In genomic region chr3R:8650741-8651140, dm6 we compare ENCODE assay signal across 5 fruit fly cellular contexts.
TF ChIP-seq lines count a peak whose summit lies in the region.

TSS of gene Mkk4 (minus strand) at chr3R:8650796.
TSS of gene SLIRP2 (plus strand) at chr3R:8651084.

- peak; percentile 75 for TF ChIP-seq CTCF in whole organism, embryonic (GFP tag; optimal IDR thresholded peaks at IDR 0.05; lab: Kevin White, UChicago)

TF ChIP-seq in whole organism, adult, 20 proteins besides CTCF, POLR2A, EP300 and RAD21 (continues in another document):
- TF ChIP-seq cnc (optimal IDR thresholded peaks at IDR 0.05; lab: Kevin White, UChicago) (no peak), pad (GFP tag; optimal IDR thresholded peaks at IDR 0.05; lab: Kevin White, UChicago) (peak; percentile 90), tj (GFP tag; optimal IDR thresholded peaks at IDR 0.05; lab: Kevin White, UChicago) (peak; percentile 90), ovo (GFP tag; optimal IDR thresholded peaks at IDR 0.05; lab: Kevin White, UChicago) (peak; percentile 96), CG14711 (tag; optimal IDR thresholded peaks at IDR 0.05; lab: Kevin White, UChicago) (peak; percentile 96), CG7101 (tag; optimal IDR thresholded peaks at IDR 0.05; lab: Kevin White, UChicago) (peak; percentile 98), bab1 (GFP tag; optimal IDR thresholded peaks at IDR 0.05; lab: Kevin White, UChicago) (peak; percentile 99), Hr96 (GFP tag; optimal IDR thresholded peaks at IDR 0.05; lab: Kevin White, UChicago) (peak; percentile 98), CG11617 (GFP tag; optimal IDR thresholded peaks at IDR 0.05; lab: Kevin White, UChicago) (peak; percentile 99), CG7045 (GFP tag; optimal IDR thresholded peaks at IDR 0.05; lab: Kevin White, UChicago) (peak; percentile 98), Crg-1 (GFP tag; optimal IDR thresholded peaks at IDR 0.05; lab: Kevin White, UChicago) (peak; percentile 98), CG5204 (GFP tag; optimal IDR thresholded peaks at IDR 0.05; lab: Kevin White, UChicago) (peak; percentile 98), kay (GFP tag; lab: Kevin White, UChicago; ENCODE audit: borderline replicate concordance) (no peak), CG1620 (GFP tag; optimal IDR thresholded peaks at IDR 0.05; lab: Kevin White, UChicago) (peak; percentile 99), CG33017 (tag; optimal IDR thresholded peaks at IDR 0.05; lab: Kevin White, UChicago) (peak; percentile 98), Mnt (GFP tag; optimal IDR thresholded peaks at IDR 0.05; lab: Kevin White, UChicago) (peak; percentile 96), Clk (GFP tag; optimal IDR thresholded peaks at IDR 0.05; lab: Kevin White, UChicago) (peak; percentile 97), toe (GFP tag; optimal IDR thresholded peaks at IDR 0.05; lab: Kevin White, UChicago) (peak; percentile 99)

TF ChIP-seq in whole organism, embryonic, 481 proteins besides CTCF, POLR2A, EP300 and RAD21 (continues in another document):
- TF ChIP-seq CG6175 (GFP tag; IDR thresholded peaks at IDR 0.05; lab: Robert Waterston, UW), result peak; percentile 98
- peak; percentile 99 for TF ChIP-seq CG2199 (GFP tag; IDR thresholded peaks at IDR 0.05; lab: Robert Waterston, UW)
- peak; percentile 98 for TF ChIP-seq CG15011 (GFP tag; optimal IDR thresholded peaks at IDR 0.05; lab: Kevin White, UChicago)
- peak; percentile 99 for TF ChIP-seq CG17328 (GFP tag; IDR thresholded peaks at IDR 0.05; lab: Robert Waterston, UW)
- peak; percentile 99 for TF ChIP-seq CG2678 (tag; optimal IDR thresholded peaks at IDR 0.05; lab: Kevin White, UChicago)
- TF ChIP-seq CG13296 (GFP tag; optimal IDR thresholded peaks at IDR 0.05; lab: Kevin White, UChicago), result peak; percentile 97
- no peak for TF ChIP-seq Lpt (GFP tag; optimal IDR thresholded peaks at IDR 0.05; lab: Kevin White, UChicago)
- TF ChIP-seq az2 (GFP tag; optimal IDR thresholded peaks at IDR 0.05; lab: Kevin White, UChicago), result peak; percentile 99
- peak; percentile 99 for TF ChIP-seq CG8089 (GFP tag; optimal IDR thresholded peaks at IDR 0.05; lab: Kevin White, UChicago)
- TF ChIP-seq bbx (GFP tag; IDR thresholded peaks at IDR 0.05; lab: Robert Waterston, UW; ENCODE audit: partially characterized antibody), result peak; percentile 87
- peak; percentile 98 for TF ChIP-seq CG11504 (tag; optimal IDR thresholded peaks at IDR 0.05; lab: Kevin White, UChicago)
- TF ChIP-seq CG12299 (tag; optimal IDR thresholded peaks at IDR 0.05; lab: Kevin White, UChicago), result peak; percentile 98
- TF ChIP-seq CG1602 (GFP tag; optimal IDR thresholded peaks at IDR 0.05; lab: Kevin White, UChicago), result peak; percentile 100
- TF ChIP-seq CG2116 (GFP tag; optimal IDR thresholded peaks at IDR 0.05; lab: Kevin White, UChicago), result peak; percentile 96
- TF ChIP-seq CG12104 (GFP tag; optimal IDR thresholded peaks at IDR 0.05; lab: Kevin White, UChicago), result peak; percentile 99
- TF ChIP-seq ATbp (GFP tag; optimal IDR thresholded peaks at IDR 0.05; lab: Kevin White, UChicago), result peak; percentile 97
- TF ChIP-seq CG9876 (GFP tag; optimal IDR thresholded peaks at IDR 0.05; lab: Kevin White, UChicago), result peak; percentile 97
- peak; percentile 83 for TF ChIP-seq tna (GFP tag; IDR thresholded peaks at IDR 0.05; lab: Robert Waterston, UW; ENCODE audit: partially characterized antibody)

TF ChIP-seq in whole organism, prepupa, 60 proteins besides CTCF, POLR2A, EP300 and RAD21 (continues in another document):
- TF ChIP-seq svp (GFP tag; lab: Kevin White, UChicago) (peak; percentile 100), fd85E (GFP tag; optimal IDR thresholded peaks at IDR 0.05; lab: Kevin White, UChicago) (peak; percentile 94), spab (GFP tag; optimal IDR thresholded peaks at IDR 0.05; lab: Kevin White, UChicago) (peak; percentile 97), fkh (GFP tag; optimal IDR thresholded peaks at IDR 0.05; lab: Kevin White, UChicago) (peak; percentile 93), Eip75B (GFP tag; optimal IDR thresholded peaks at IDR 0.05; lab: Kevin White, UChicago) (peak; percentile 99), CG6854 (GFP tag; optimal IDR thresholded peaks at IDR 0.05; lab: Kevin White, UChicago) (peak; percentile 94), CG31627 (GFP tag; optimal IDR thresholded peaks at IDR 0.05; lab: Kevin White, UChicago) (peak; percentile 99), Ets21C (GFP tag; optimal IDR thresholded peaks at IDR 0.05; lab: Kevin White, UChicago) (peak; percentile 99), achi (GFP tag; optimal IDR thresholded peaks at IDR 0.05; lab: Kevin White, UChicago) (peak; percentile 98), CG16779 (tag; optimal IDR thresholded peaks at IDR 0.05; lab: Kevin White, UChicago) (peak; percentile 94), CG8319 (GFP tag; optimal IDR thresholded peaks at IDR 0.05; lab: Kevin White, UChicago) (peak; percentile 97), pdm3 (GFP tag; optimal IDR thresholded peaks at IDR 0.05; lab: Kevin White, UChicago) (peak; percentile 99), Gug (GFP tag; IDR thresholded peaks at IDR 0.05; lab: Robert Waterston, UW) (peak; percentile 99), CG10631 (GFP tag; optimal IDR thresholded peaks at IDR 0.05; lab: Kevin White, UChicago) (peak; percentile 99), Met (GFP tag; optimal IDR thresholded peaks at IDR 0.05; lab: Kevin White, UChicago) (peak; percentile 99), fd59A (GFP tag; optimal IDR thresholded peaks at IDR 0.05; lab: Kevin White, UChicago) (peak; percentile 99), CG9139 (GFP tag; optimal IDR thresholded peaks at IDR 0.05; lab: Kevin White, UChicago) (peak; percentile 96), Sox102F (GFP tag; optimal IDR thresholded peaks at IDR 0.05; lab: Kevin White, UChicago) (peak; percentile 99), CG3919 (GFP tag; optimal IDR thresholded peaks at IDR 0.05; lab: Kevin White, UChicago) (peak; percentile 99)

TF ChIP-seq in whole organism, pupa, 21 proteins besides CTCF, POLR2A, EP300 and RAD21:
- TF ChIP-seq CG32121 (GFP tag; IDR thresholded peaks at IDR 0.05; lab: Robert Waterston, UW), result peak; percentile 98
- TF ChIP-seq CG34367 (tag; optimal IDR thresholded peaks at IDR 0.05; lab: Kevin White, UChicago), result peak; percentile 99
- TF ChIP-seq CG8301 (tag; optimal IDR thresholded peaks at IDR 0.05; lab: Kevin White, UChicago), result peak; percentile 99
- TF ChIP-seq rn (GFP tag; IDR thresholded peaks at IDR 0.05; lab: Robert Waterston, UW), result peak; percentile 97
- TF ChIP-seq CG14655 (GFP tag; optimal IDR thresholded peaks at IDR 0.05; lab: Kevin White, UChicago), result peak; percentile 99
- peak; percentile 99 for TF ChIP-seq Pif1A (GFP tag; optimal IDR thresholded peaks at IDR 0.05; lab: Kevin White, UChicago)
- peak; percentile 99 for TF ChIP-seq Pif1B (GFP tag; optimal IDR thresholded peaks at IDR 0.05; lab: Kevin White, UChicago)
- peak; percentile 98 for TF ChIP-seq CG12605 (GFP tag; IDR thresholded peaks at IDR 0.05; lab: Robert Waterston, UW)
- peak; percentile 99 for TF ChIP-seq CG15710 (tag; optimal IDR thresholded peaks at IDR 0.05; lab: Kevin White, UChicago)
- no peak for TF ChIP-seq D1 (tag; optimal IDR thresholded peaks at IDR 0.05; lab: Kevin White, UChicago)
- TF ChIP-seq CG4496 (GFP tag; IDR thresholded peaks at IDR 0.05; lab: Robert Waterston, UW), result peak; percentile 99
- TF ChIP-seq CG17806 (tag; optimal IDR thresholded peaks at IDR 0.05; lab: Kevin White, UChicago), result peak; percentile 99
- peak; percentile 93 for TF ChIP-seq gl (tag; optimal IDR thresholded peaks at IDR 0.05; lab: Kevin White, UChicago)
- TF ChIP-seq CG13204 (GFP tag; optimal IDR thresholded peaks at IDR 0.05; lab: Kevin White, UChicago), result no peak
- TF ChIP-seq Snoo (tag; optimal IDR thresholded peaks at IDR 0.05; lab: Kevin White, UChicago), result peak; percentile 97
- peak; percentile 93 for TF ChIP-seq CG10348 (GFP tag; IDR thresholded peaks at IDR 0.05; lab: Robert Waterston, UW)
- TF ChIP-seq CG8159 (tag; optimal IDR thresholded peaks at IDR 0.05; lab: Kevin White, UChicago), result peak; percentile 99
- TF ChIP-seq Ets98B (GFP tag; IDR thresholded peaks at IDR 0.05; lab: Robert Waterston, UW), result peak; percentile 99
- peak; percentile 98 for TF ChIP-seq CG9948 (tag; optimal IDR thresholded peaks at IDR 0.05; lab: Kevin White, UChicago)
- TF ChIP-seq EcR (GFP tag; optimal IDR thresholded peaks at IDR 0.05; lab: Kevin White, UChicago), result peak; percentile 50
- peak; percentile 99 for TF ChIP-seq fd96Ca (GFP tag; IDR thresholded peaks at IDR 0.05; lab: Robert Waterston, UW)

TF ChIP-seq in whole organism, wandering third instar larva, 38 proteins besides CTCF, POLR2A, EP300 and RAD21 (continues in another document):
- peak; percentile 89 for TF ChIP-seq Rel (GFP tag; optimal IDR thresholded peaks at IDR 0.05; lab: Kevin White, UChicago)
- TF ChIP-seq Rel (tag; optimal IDR thresholded peaks at IDR 0.05; lab: Kevin White, UChicago), result peak; percentile 90
- TF ChIP-seq GATAd (GFP tag; optimal IDR thresholded peaks at IDR 0.05; lab: Kevin White, UChicago), result peak; percentile 95
- TF ChIP-seq dl (GFP tag; optimal IDR thresholded peaks at IDR 0.05; lab: Kevin White, UChicago; ENCODE audit: insufficient read depth in 1 of 2, partially characterized antibody in 2 of 2), result no peak
- TF ChIP-seq sv (GFP tag; optimal IDR thresholded peaks at IDR 0.05; lab: Kevin White, UChicago), result peak; percentile 99
- no peak for TF ChIP-seq pan (optimal IDR thresholded peaks at IDR 0.05; lab: Kevin White, UChicago)
- no peak for TF ChIP-seq Abd-B (GFP tag; optimal IDR thresholded peaks at IDR 0.05; lab: Kevin White, UChicago)
- TF ChIP-seq Dfd (GFP tag; optimal IDR thresholded peaks at IDR 0.05; lab: Kevin White, UChicago), result peak; percentile 54
- TF ChIP-seq Dif (GFP tag; optimal IDR thresholded peaks at IDR 0.05; lab: Kevin White, UChicago; ENCODE audit: partially characterized antibody), result no peak
- TF ChIP-seq sage (GFP tag; optimal IDR thresholded peaks at IDR 0.05; lab: Kevin White, UChicago), result peak; percentile 97
- TF ChIP-seq Vsx2 (GFP tag; optimal IDR thresholded peaks at IDR 0.05; lab: Kevin White, UChicago; ENCODE audit: partially characterized antibody), result no peak
- TF ChIP-seq jim (GFP tag; optimal IDR thresholded peaks at IDR 0.05; lab: Kevin White, UChicago), result peak; percentile 64
- peak; percentile 89 for TF ChIP-seq Mio (GFP tag; optimal IDR thresholded peaks at IDR 0.05; lab: Kevin White, UChicago)
- peak; percentile 99 for TF ChIP-seq woc (GFP tag; optimal IDR thresholded peaks at IDR 0.05; lab: Kevin White, UChicago)
- peak; percentile 99 for TF ChIP-seq ey (GFP tag; optimal IDR thresholded peaks at IDR 0.05; lab: Kevin White, UChicago)
- peak; percentile 96 for TF ChIP-seq psq (GFP tag; optimal IDR thresholded peaks at IDR 0.05; lab: Kevin White, UChicago)
- TF ChIP-seq lola (GFP tag; optimal IDR thresholded peaks at IDR 0.05; lab: Kevin White, UChicago), result no peak
- TF ChIP-seq OdsH (GFP tag; optimal IDR thresholded peaks at IDR 0.05; lab: Kevin White, UChicago), result peak; percentile 98
- TF ChIP-seq foxo (GFP tag; optimal IDR thresholded peaks at IDR 0.05; lab: Kevin White, UChicago), result peak; percentile 95 to 99
- TF ChIP-seq fru (GFP tag; optimal IDR thresholded peaks at IDR 0.05; lab: Kevin White, UChicago), result peak; percentile 98
- peak; percentile 99 for TF ChIP-seq h (GFP tag; optimal IDR thresholded peaks at IDR 0.05; lab: Kevin White, UChicago)
- no peak for TF ChIP-seq N (GFP tag; optimal IDR thresholded peaks at IDR 0.05; lab: Kevin White, UChicago)
- TF ChIP-seq tai (GFP tag; optimal IDR thresholded peaks at IDR 0.05; lab: Kevin White, UChicago), result no peak
